Worm (Caenorhabditis elegans): ENCODE results near the gene F14D7.6.

F14D7.6 gene

ce11 chrV:14301076-14301475, at the start of gene F14D7.6:
F14D7.6 (plus strand) TSS chrV:14301413.
- TF ChIP-seq sptf-1 (tag; optimal IDR thresholded peaks at IDR 0.05): no peak
- no peak for TF ChIP-seq unc-62 (GFP tag; optimal IDR thresholded peaks at IDR 0.05)
- no peak for TF ChIP-seq flh-1 (GFP tag; optimal IDR thresholded peaks at IDR 0.05)
- TF ChIP-seq nhr-76 (tag; optimal IDR thresholded peaks at IDR 0.05): no peak
- TF ChIP-seq bed-3 (GFP tag; optimal IDR thresholded peaks at IDR 0.05): no peak
- TF ChIP-seq elt-1 (tag; optimal IDR thresholded peaks at IDR 0.05; ENCODE audit: borderline replicate concordance, insufficient read depth): no peak
- no peak for TF ChIP-seq tbx-8 (GFP tag; optimal IDR thresholded peaks at IDR 0.05)
- TF ChIP-seq mep-1 (tag; optimal IDR thresholded peaks at IDR 0.05): no peak
- TF ChIP-seq mls-2 (tag; optimal IDR thresholded peaks at IDR 0.05): no peak
- TF ChIP-seq unc-120 (tag; optimal IDR thresholded peaks at IDR 0.05; ENCODE audit: poor library complexity, severe bottlenecking): no peak
- no peak for TF ChIP-seq ham-2 (GFP tag; optimal IDR thresholded peaks at IDR 0.05)
- no peak for TF ChIP-seq hlh-1 (tag; optimal IDR thresholded peaks at IDR 0.05)
- TF ChIP-seq ceh-39 (tag; optimal IDR thresholded peaks at IDR 0.05): no peak
- TF ChIP-seq sem-2 (GFP tag; optimal IDR thresholded peaks at IDR 0.05): no peak

ce11 chrV:14252025-14252424, 49.2 kb upstream of the F14D7.6 start, which contains the start of gene K02E11.5:
K02E11.5 (plus strand) TSS chrV:14252325.
- TF ChIP-seq ceh-39 (tag; optimal IDR thresholded peaks at IDR 0.05) (no peak), ztf-11 (tag; optimal IDR thresholded peaks at IDR 0.05) (no peak), nhr-12 (tag; optimal IDR thresholded peaks at IDR 0.05) (no peak), ces-1 (GFP tag; optimal IDR thresholded peaks at IDR 0.05) (no peak), unc-120 (tag; optimal IDR thresholded peaks at IDR 0.05; ENCODE audit: poor library complexity, severe bottlenecking) (no peak), cnd-1 (tag; optimal IDR thresholded peaks at IDR 0.05) (no peak), blmp-1 (tag; optimal IDR thresholded peaks at IDR 0.05) (no peak), zip-8 (tag; optimal IDR thresholded peaks at IDR 0.05) (no peak), ceh-83 (GFP tag; optimal IDR thresholded peaks at IDR 0.05) (no peak), mep-1 (tag; optimal IDR thresholded peaks at IDR 0.05) (no peak), lsy-2 (tag; optimal IDR thresholded peaks at IDR 0.05) (no peak), elt-1 (tag; optimal IDR thresholded peaks at IDR 0.05; ENCODE audit: borderline replicate concordance, insufficient read depth) (no peak), tbx-8 (GFP tag; optimal IDR thresholded peaks at IDR 0.05) (no peak), pha-4 (tag; optimal IDR thresholded peaks at IDR 0.05) (no peak), sem-2 (GFP tag; optimal IDR thresholded peaks at IDR 0.05) (no peak), M03D4.4 (tag; optimal IDR thresholded peaks at IDR 0.05) (no peak), nhr-237 (tag; optimal IDR thresholded peaks at IDR 0.05) (no peak)

ce11 chrV:14254221-14254620, 47.0 kb upstream of the F14D7.6 start, which contains the start of gene K02E11.7:
K02E11.7 (minus strand) TSS chrV:14254321.
- TF ChIP-seq nhr-76 (tag; optimal IDR thresholded peaks at IDR 0.05) (no peak), ham-2 (GFP tag; optimal IDR thresholded peaks at IDR 0.05) (no peak)

- no peak for TF ChIP-seq blmp-1 (tag; optimal IDR thresholded peaks at IDR 0.05)
- no peak for TF ChIP-seq pha-4 (tag; optimal IDR thresholded peaks at IDR 0.05)
- no peak for TF ChIP-seq hlh-1 (tag; optimal IDR thresholded peaks at IDR 0.05)
- TF ChIP-seq ceh-39 (tag; optimal IDR thresholded peaks at IDR 0.05): no peak
- TF ChIP-seq nhr-76 (tag; optimal IDR thresholded peaks at IDR 0.05): no peak
Measured at ce11 chrV:14256813-14257212, 44.4 kb upstream of the F14D7.6 start, which contains the start of gene sre-8. sre-8 (plus strand) TSS chrV:14257113.

- TF ChIP-seq ham-2 (GFP tag; optimal IDR thresholded peaks at IDR 0.05): no peak
- TF ChIP-seq zip-8 (tag; optimal IDR thresholded peaks at IDR 0.05): no peak
- no peak for TF ChIP-seq tbx-8 (GFP tag; optimal IDR thresholded peaks at IDR 0.05)
- no peak for TF ChIP-seq lin-13 (tag; optimal IDR thresholded peaks at IDR 0.05)
- TF ChIP-seq mep-1 (tag; optimal IDR thresholded peaks at IDR 0.05): no peak
- no peak for TF ChIP-seq nhr-12 (tag; optimal IDR thresholded peaks at IDR 0.05)
- TF ChIP-seq ztf-11 (tag; optimal IDR thresholded peaks at IDR 0.05): no peak
- TF ChIP-seq ceh-43 (GFP tag; optimal IDR thresholded peaks at IDR 0.05): no peak
- no peak for TF ChIP-seq elt-3 (tag; optimal IDR thresholded peaks at IDR 0.05)
- no peak for TF ChIP-seq unc-62 (GFP tag; optimal IDR thresholded peaks at IDR 0.05)
- TF ChIP-seq bed-3 (GFP tag; optimal IDR thresholded peaks at IDR 0.05): no peak
- no peak for TF ChIP-seq sem-2 (GFP tag; optimal IDR thresholded peaks at IDR 0.05)
- no peak for TF ChIP-seq nhr-76 (tag; optimal IDR thresholded peaks at IDR 0.05)
- TF ChIP-seq nhr-28 (tag; optimal IDR thresholded peaks at IDR 0.05): no peak
- TF ChIP-seq mls-2 (tag; optimal IDR thresholded peaks at IDR 0.05): no peak
- no peak for TF ChIP-seq cnd-1 (tag; optimal IDR thresholded peaks at IDR 0.05)
Measured at ce11 chrV:14260831-14261230, 40.4 kb upstream of the F14D7.6 start, which contains the start of gene F40G12.2. F40G12.2 (minus strand) TSS chrV:14260931.
